Fruit fly (Drosophila melanogaster): ENCODE results near the gene CG5188.

The CG5188 gene

DNA sequence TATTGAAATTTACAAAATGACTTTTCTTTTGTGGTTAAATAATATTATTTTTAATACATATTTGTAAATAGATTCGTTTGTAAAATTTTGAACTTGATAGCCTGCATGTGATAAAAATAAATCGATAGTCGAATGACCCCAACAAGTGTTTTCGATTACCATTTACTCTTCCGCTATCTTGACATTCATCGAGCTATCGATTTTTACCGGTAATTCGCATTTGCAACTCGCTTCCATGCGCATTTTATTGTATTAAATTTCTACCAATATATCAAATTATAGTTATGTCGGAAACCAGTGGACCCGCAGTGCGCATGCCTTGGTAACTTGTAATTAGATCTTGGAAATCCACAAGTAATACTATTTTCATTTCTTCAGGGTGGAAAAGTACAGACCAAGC lies 9.6 kb upstream of the CG5188 start, which contains the start of gene RfC3:
TSS of gene RfC3 (plus strand) at position 210 of the 400 bp plus-strand sequence.
- TF ChIP-seq CG12605 (GFP tag; IDR thresholded peaks at IDR 0.05) (no peak), CG9948 (tag; optimal IDR thresholded peaks at IDR 0.05) (no peak), CG4496 (GFP tag; IDR thresholded peaks at IDR 0.05) (no peak), Ets98B (GFP tag; IDR thresholded peaks at IDR 0.05) (no peak), CG15710 (tag; optimal IDR thresholded peaks at IDR 0.05) (no peak), CG8301 (tag; optimal IDR thresholded peaks at IDR 0.05) (no peak), gl (tag; optimal IDR thresholded peaks at IDR 0.05) (no peak), CG17806 (tag; optimal IDR thresholded peaks at IDR 0.05) (no peak), D1 (tag; optimal IDR thresholded peaks at IDR 0.05) (no peak), CG13204 (GFP tag; optimal IDR thresholded peaks at IDR 0.05) (no peak), CG34367 (tag; optimal IDR thresholded peaks at IDR 0.05) (no peak), fd96Ca (GFP tag; IDR thresholded peaks at IDR 0.05) (no peak)

DNA sequence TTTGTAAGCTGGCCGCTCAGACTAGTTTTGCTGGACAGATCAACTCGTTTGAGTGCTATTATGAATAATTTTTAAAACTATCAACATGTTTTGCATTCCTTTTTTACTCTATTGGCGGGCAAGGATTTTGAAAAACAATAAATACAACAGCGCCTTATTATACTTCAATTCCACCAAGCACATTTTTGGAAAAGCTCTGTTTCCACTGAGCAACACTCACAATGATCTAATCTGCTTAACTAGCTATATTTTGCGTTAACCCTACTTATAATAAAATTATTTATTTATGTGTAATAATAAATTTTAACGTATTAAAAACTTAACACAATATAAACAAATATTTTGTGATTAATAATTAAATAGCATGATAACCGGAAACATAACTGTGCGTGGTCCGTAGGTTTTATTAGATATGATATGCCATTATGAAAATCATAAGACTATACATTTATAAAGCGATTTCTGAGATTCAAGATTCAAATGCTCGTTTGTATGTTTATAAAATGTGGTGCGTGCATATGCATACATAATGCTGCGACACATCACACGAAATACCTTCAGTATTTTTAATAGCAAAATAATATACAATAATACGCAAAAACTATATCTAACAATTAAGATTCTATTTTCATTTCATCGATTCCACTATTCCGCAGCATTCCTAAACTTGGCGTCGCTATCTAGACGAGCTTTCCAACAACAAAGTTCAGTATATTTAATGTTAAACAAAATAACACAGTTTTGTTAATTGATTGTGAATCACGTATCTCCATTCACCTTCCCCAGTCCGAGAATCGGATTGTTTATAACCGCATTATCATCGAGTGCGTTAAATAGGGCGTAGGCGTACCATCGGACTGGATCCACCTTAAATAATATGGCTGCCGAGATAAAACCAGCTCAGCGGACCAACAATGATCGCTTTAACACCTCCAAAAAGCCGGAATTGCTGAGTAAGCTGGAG lies 5.7 kb upstream of the CG5188 start, which contains the start of the genes pie and Wdfy2:
TSS of gene pie (minus strand) at position 138 of the 964 bp plus-strand sequence.
TSS of gene Wdfy2 (plus strand) at position 649 of the 964 bp plus-strand sequence.
- TF ChIP-seq EcR (GFP tag; optimal IDR thresholded peaks at IDR 0.05) (no peak), CG15710 (tag; optimal IDR thresholded peaks at IDR 0.05) (peak; percentile 16)

DNA sequence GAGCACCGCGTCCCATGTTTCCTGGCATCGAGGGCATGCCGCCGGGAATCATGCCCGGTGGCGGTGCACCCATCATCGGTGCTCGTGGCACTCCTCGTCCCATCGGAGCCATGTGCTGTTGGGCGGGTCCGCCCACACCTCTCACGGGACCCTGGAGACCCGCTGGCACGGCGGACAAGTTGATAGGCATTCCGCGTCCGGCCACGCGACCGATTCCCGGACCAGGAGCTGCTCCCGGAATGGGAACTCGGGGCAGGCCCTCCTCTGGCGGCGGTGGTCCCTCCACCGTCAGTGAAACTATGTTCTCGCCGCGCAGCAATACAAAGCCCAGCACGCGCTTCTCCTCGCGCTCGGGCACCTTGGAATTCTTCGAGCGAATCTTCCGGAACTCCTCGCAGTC lies 3.0 kb upstream of the CG5188 start:
- TF ChIP-seq fd96Ca (GFP tag; IDR thresholded peaks at IDR 0.05) = no peak
- no peak for TF ChIP-seq CG8301 (tag; optimal IDR thresholded peaks at IDR 0.05)
- TF ChIP-seq Pif1B (GFP tag; optimal IDR thresholded peaks at IDR 0.05) = no peak
- TF ChIP-seq CG13204 (GFP tag; optimal IDR thresholded peaks at IDR 0.05) = no peak
- no peak for TF ChIP-seq CG32121 (GFP tag; IDR thresholded peaks at IDR 0.05)
- no peak for TF ChIP-seq CG15710 (tag; optimal IDR thresholded peaks at IDR 0.05)
- TF ChIP-seq Snoo (tag; optimal IDR thresholded peaks at IDR 0.05) = no peak
- TF ChIP-seq D1 (tag; optimal IDR thresholded peaks at IDR 0.05) = no peak
- no peak for TF ChIP-seq EcR (GFP tag; optimal IDR thresholded peaks at IDR 0.05)

DNA sequence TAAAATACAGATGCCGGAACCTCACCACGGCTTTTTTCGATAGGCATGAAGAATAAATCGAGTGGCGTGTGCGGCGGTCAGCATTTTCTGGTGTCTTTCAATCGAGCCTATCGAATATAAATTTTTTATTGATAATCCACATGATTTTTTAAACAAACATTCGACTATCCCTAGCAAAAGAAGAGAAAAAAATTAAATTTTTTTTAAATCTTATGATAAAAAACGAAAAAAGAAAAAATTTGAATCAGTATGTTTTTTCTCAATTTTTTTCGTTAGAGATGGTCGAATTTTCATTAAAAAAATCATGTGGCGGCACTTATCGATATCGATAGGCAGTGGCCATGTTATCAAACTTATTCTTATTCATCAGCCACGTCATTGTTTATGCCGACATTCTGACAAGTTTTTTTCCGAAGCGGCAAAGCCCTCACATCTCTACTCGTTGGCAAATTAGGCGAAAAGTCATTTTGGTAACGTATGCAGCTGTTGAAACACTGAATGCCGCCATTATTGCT lies 2.0 kb upstream of the CG5188 start, which contains the start of the genes SmB and KdelR:
TSS of gene SmB (minus strand) at position 94 of the 515 bp plus-strand sequence.
TSS of gene KdelR (plus strand) at position 354 of the 515 bp plus-strand sequence.
- TF ChIP-seq CG12605 (GFP tag; IDR thresholded peaks at IDR 0.05) (no peak), CG13204 (GFP tag; optimal IDR thresholded peaks at IDR 0.05) (no peak), CG4496 (GFP tag; IDR thresholded peaks at IDR 0.05) (no peak), CG17806 (tag; optimal IDR thresholded peaks at IDR 0.05) (no peak), CG10348 (GFP tag; IDR thresholded peaks at IDR 0.05) (no peak), Pif1A (GFP tag; optimal IDR thresholded peaks at IDR 0.05) (no peak), CG34367 (tag; optimal IDR thresholded peaks at IDR 0.05) (no peak), gl (tag; optimal IDR thresholded peaks at IDR 0.05) (no peak), fd96Ca (GFP tag; IDR thresholded peaks at IDR 0.05) (no peak), CG15710 (tag; optimal IDR thresholded peaks at IDR 0.05) (no peak), rn (GFP tag; IDR thresholded peaks at IDR 0.05) (no peak), Pif1B (GFP tag; optimal IDR thresholded peaks at IDR 0.05) (no peak), CG8301 (tag; optimal IDR thresholded peaks at IDR 0.05) (no peak), Snoo (tag; optimal IDR thresholded peaks at IDR 0.05) (no peak)

DNA sequence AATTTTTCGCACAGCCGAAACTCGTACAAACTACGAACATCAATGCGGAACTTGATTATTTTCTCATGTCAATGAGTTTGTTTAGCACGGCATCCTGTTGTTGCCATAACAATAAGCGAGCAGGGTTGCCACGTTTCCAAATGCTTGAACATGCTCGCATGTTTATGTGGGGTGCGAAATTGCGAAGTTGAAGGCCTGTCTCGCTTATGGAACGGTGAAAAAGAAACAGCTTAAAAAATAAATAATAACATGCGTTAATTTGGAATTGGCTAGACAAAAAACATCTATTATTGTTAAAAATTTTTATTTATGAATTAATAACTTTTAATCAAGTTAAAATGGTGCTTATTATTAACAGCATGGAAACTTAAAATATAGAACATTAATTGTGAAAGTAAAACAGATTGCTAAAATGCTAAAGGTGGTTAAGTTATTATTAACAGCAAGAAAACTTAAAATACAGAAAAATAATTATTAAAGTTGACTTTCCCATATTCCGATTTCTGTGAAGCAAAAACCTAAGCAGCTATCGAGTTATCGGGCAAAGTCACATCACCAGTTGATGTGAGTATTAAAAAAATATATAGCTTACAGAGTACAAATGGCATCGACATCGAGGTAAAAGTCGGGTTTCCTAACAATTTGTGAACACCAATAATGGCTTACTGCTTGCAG lies 2.3 kb downstream of the CG5188 start, which contains the start of the genes Bug22 and TfIIB:
TSS of gene Bug22 (minus strand) at position 117 of the 675 bp plus-strand sequence.
TSS of gene TfIIB (plus strand) at position 537 of the 675 bp plus-strand sequence.
- TF ChIP-seq Pif1B (GFP tag; optimal IDR thresholded peaks at IDR 0.05) = no peak
- TF ChIP-seq CG10348 (GFP tag; IDR thresholded peaks at IDR 0.05) = no peak
- TF ChIP-seq CG4496 (GFP tag; IDR thresholded peaks at IDR 0.05) = peak; percentile 61; the same call in 2 of the 3 replicates
- no peak for TF ChIP-seq fd96Ca (GFP tag; IDR thresholded peaks at IDR 0.05)
- no peak for TF ChIP-seq D1 (tag; optimal IDR thresholded peaks at IDR 0.05)
- peak; percentile 46 for TF ChIP-seq CG9948 (tag; optimal IDR thresholded peaks at IDR 0.05)
- TF ChIP-seq CG32121 (GFP tag; IDR thresholded peaks at IDR 0.05) = peak; percentile 65
- no peak for TF ChIP-seq CG8159 (tag; optimal IDR thresholded peaks at IDR 0.05)
- no peak for TF ChIP-seq Pif1A (GFP tag; optimal IDR thresholded peaks at IDR 0.05)
- no peak for TF ChIP-seq gl (tag; optimal IDR thresholded peaks at IDR 0.05)
- TF ChIP-seq CG14655 (GFP tag; optimal IDR thresholded peaks at IDR 0.05) = no peak
- no peak for TF ChIP-seq CG12605 (GFP tag; IDR thresholded peaks at IDR 0.05)
- no peak for TF ChIP-seq CG34367 (tag; optimal IDR thresholded peaks at IDR 0.05)
- 0 out of 2 replicates have a peak, but pooled peaks have one; percentile 29 for TF ChIP-seq rn (GFP tag; IDR thresholded peaks at IDR 0.05)
- no peak for TF ChIP-seq CG8301 (tag; optimal IDR thresholded peaks at IDR 0.05)
- TF ChIP-seq Snoo (tag; optimal IDR thresholded peaks at IDR 0.05) = peak; percentile 51
- TF ChIP-seq CG15710 (tag; optimal IDR thresholded peaks at IDR 0.05) = peak; percentile 51
- no peak; the same call in 1 of the 2 replicates for TF ChIP-seq Ets98B (GFP tag; IDR thresholded peaks at IDR 0.05)
- TF ChIP-seq EcR (GFP tag; optimal IDR thresholded peaks at IDR 0.05) = no peak
- TF ChIP-seq CG17806 (tag; optimal IDR thresholded peaks at IDR 0.05) = peak; percentile 46
- TF ChIP-seq CG13204 (GFP tag; optimal IDR thresholded peaks at IDR 0.05) = no peak

Measured in whole organism, pupa.